Fruit fly (Drosophila melanogaster): ENCODE measurements around the gene CG10969.

CG10969 gene

DNA sequence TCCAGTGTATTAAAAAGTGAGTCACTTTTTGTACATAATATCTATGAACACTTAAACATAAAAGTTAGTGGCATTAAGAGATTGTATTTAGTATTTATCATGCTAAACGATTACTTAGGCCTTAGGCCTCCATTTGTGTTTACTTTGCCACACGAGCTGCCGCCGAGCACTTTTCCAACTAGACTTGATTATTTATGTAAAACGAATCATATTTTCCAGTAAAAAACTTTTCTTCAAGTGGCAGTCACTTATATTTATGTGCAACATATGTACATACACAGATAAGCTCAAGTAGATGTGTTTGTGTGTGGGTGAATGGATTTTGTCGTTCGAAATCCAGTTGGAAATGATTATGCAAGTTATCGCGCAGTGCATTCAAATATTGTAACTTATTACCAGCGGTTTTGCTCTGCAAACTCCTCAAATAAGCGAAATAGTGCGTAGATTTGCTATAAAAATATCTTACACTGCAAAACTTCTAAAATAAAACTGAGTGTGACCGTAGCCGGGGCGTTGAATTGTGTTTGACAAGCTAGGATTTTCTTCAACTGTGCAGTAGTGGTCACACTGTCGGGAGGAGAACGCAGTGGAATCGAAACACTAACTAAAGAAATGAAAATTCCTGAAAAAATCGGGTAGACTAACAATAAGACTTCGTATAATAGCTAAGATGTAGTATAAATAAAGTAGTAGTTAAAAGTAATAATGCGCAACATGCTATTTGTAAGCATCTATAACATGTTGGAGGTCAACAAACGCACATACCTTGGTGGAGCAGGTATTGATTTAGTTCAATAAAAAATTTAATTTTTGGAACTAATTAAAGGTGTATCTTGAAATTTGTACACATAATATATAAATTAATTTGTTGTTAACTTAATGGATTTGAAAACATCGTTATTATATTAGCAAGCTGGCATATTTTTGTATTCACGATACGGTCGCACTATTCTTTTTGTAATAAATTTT lies 31.0 kb downstream of the CG10969 start, which contains the start of the genes Klc and CG10984 (continued):
- TF ChIP-seq Adf1 (GFP tag; IDR thresholded peaks at IDR 0.05) (peak; percentile 52; the same call in 1 of the 2 replicates), CG12155 (GFP tag; optimal IDR thresholded peaks at IDR 0.05) (peak; percentile 18), kay (GFP tag; optimal IDR thresholded peaks at IDR 0.05) (peak; percentile 90), CG1603 (tag; optimal IDR thresholded peaks at IDR 0.05) (peak; percentile 51), CG3163 (GFP tag; optimal IDR thresholded peaks at IDR 0.05) (peak; percentile 17), CG4328 (GFP tag; optimal IDR thresholded peaks at IDR 0.05) (peak; percentile 37), jumu (GFP tag; optimal IDR thresholded peaks at IDR 0.05) (peak; percentile 63), CG12659 (GFP tag; optimal IDR thresholded peaks at IDR 0.05) (peak; percentile 63), CG14710 (tag; optimal IDR thresholded peaks at IDR 0.05) (peak; percentile 71), org-1 (GFP tag; optimal IDR thresholded peaks at IDR 0.05) (peak; percentile 44), CG16813 (GFP tag; IDR thresholded peaks at IDR 0.05; ENCODE audit: partially characterized antibody) (no peak), Xrp1 (GFP tag; IDR thresholded peaks at IDR 0.05) (peak; percentile 59), Atf3 (GFP tag; optimal IDR thresholded peaks at IDR 0.05) (peak; percentile 39), Hr51 (GFP tag; optimal IDR thresholded peaks at IDR 0.05) (peak in 1 of 2 experiments; percentile 36), CG3407 (GFP tag; optimal IDR thresholded peaks at IDR 0.05) (peak; percentile 11), hth (optimal IDR thresholded peaks at IDR 0.05) (no peak), insv (GFP tag; optimal IDR thresholded peaks at IDR 0.05) (no peak), btn (GFP tag; optimal IDR thresholded peaks at IDR 0.05) (no peak), CG8944 (GFP tag; optimal IDR thresholded peaks at IDR 0.05) (peak; percentile 67), Lim3 (GFP tag; IDR thresholded peaks at IDR 0.05) (no peak), slou (GFP tag; optimal IDR thresholded peaks at IDR 0.05) (no peak), Jarid2 (GFP tag; optimal IDR thresholded peaks at IDR 0.05) (no peak), sqz (GFP tag; optimal IDR thresholded peaks at IDR 0.05) (no peak), mirr (GFP tag; optimal IDR thresholded peaks at IDR 0.05) (no peak), HLH3B (GFP tag; IDR thresholded peaks at IDR 0.05) (peak; percentile 80; the same call in 1 of the 2 replicates), Pdp1 (GFP tag; optimal IDR thresholded peaks at IDR 0.05) (peak; percentile 51 to 77), CG8281 (tag; optimal IDR thresholded peaks at IDR 0.05) (no peak), gsb (GFP tag; IDR thresholded peaks at IDR 0.05) (no peak; the same call in 1 of the 2 replicates), bsh (GFP tag; optimal IDR thresholded peaks at IDR 0.05) (peak; percentile 64 to 66), CG6175 (GFP tag; IDR thresholded peaks at IDR 0.05) (no peak), cad (GFP tag; optimal IDR thresholded peaks at IDR 0.05) (no peak), CG14667 (GFP tag; IDR thresholded peaks at IDR 0.05) (no peak), eve (GFP tag; optimal IDR thresholded peaks at IDR 0.05) (peak in 1 of 2 experiments; percentile 87), gt (GFP tag; IDR thresholded peaks at IDR 0.05) (no peak), tll (GFP tag; optimal IDR thresholded peaks at IDR 0.05) (no peak), crol (GFP tag; IDR thresholded peaks at IDR 0.05) (no peak), h (optimal IDR thresholded peaks at IDR 0.05) (no peak), CG9876 (GFP tag; optimal IDR thresholded peaks at IDR 0.05) (no peak), CG7372 (GFP tag; IDR thresholded peaks at IDR 0.05) (peak; percentile 46), zen2 (GFP tag; IDR thresholded peaks at IDR 0.05; ENCODE audit: partially characterized antibody) (no peak), CG9727 (GFP tag; optimal IDR thresholded peaks at IDR 0.05) (no peak), CG9609 (GFP tag; optimal IDR thresholded peaks at IDR 0.05) (peak; percentile 58), CG7928 (GFP tag; optimal IDR thresholded peaks at IDR 0.05) (peak; percentile 19), tin (GFP tag; optimal IDR thresholded peaks at IDR 0.05) (peak; percentile 65), CG13123 (GFP tag; optimal IDR thresholded peaks at IDR 0.05) (no peak), nau (GFP tag; optimal IDR thresholded peaks at IDR 0.05) (peak; percentile 69), ssp (GFP tag; IDR thresholded peaks at IDR 0.05) (no peak; the same call in 1 of the 2 replicates), Ets97D (GFP tag; optimal IDR thresholded peaks at IDR 0.05) (peak; percentile 14), lbe (GFP tag; optimal IDR thresholded peaks at IDR 0.05) (peak; percentile 30)
